Worm (Caenorhabditis elegans): ENCODE results near the gene Y41D4A.4.

DNA sequence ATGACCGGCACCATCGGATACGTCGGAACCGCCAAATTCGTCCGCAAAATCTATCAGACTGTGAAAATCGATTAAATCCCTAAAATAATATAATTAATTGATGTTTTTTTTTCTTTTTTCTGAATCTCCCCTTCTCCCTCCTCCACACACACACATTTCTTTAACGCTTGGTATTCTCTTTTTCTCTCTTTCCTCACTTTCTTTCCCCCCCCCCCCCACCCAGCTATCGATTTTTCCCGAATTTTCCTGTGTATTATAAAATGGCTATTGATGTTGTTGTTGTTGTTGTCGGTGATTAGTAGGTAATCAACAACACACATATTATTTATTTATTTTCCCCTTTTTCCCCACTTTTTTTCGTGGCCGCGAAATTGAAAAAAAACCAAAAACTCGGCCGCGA is 5.4 kb downstream of the Y41D4A.4 start:
- no peak for TF ChIP-seq ama-1 (optimal IDR thresholded peaks at IDR 0.05)
- no peak for TF ChIP-seq ces-1 (GFP tag; optimal IDR thresholded peaks at IDR 0.05)
- TF ChIP-seq blmp-1 (tag; optimal IDR thresholded peaks at IDR 0.05): no peak
- TF ChIP-seq unc-62 (GFP tag; optimal IDR thresholded peaks at IDR 0.05): no peak
- no peak for TF ChIP-seq grh-1 (GFP tag; IDR thresholded peaks at IDR 0.05)
- no peak for TF ChIP-seq pag-3 (tag; optimal IDR thresholded peaks at IDR 0.05; ENCODE audit: borderline replicate concordance, insufficient read depth)
- TF ChIP-seq nhr-90 (tag; optimal IDR thresholded peaks at IDR 0.05; ENCODE audit: poor library complexity): no peak
- no peak for TF ChIP-seq rnt-1 (tag; optimal IDR thresholded peaks at IDR 0.05)
